Worm (Caenorhabditis elegans): ENCODE results near the gene tba-7.
A peak's percentile ranks its signal among the peaks of the same experiment; 100 is the strongest.

ce11 chrIII:11378450-11378849 lies 6.9 kb upstream of the tba-7 start:
- TF ChIP-seq zag-1 (tag; optimal IDR thresholded peaks at IDR 0.05) (no peak), nhr-12 (tag; optimal IDR thresholded peaks at IDR 0.05) (no peak), ceh-82 (tag; optimal IDR thresholded peaks at IDR 0.05) (no peak), mab-5 (tag; optimal IDR thresholded peaks at IDR 0.05) (no peak), ztf-11 (tag; optimal IDR thresholded peaks at IDR 0.05) (no peak), elt-3 (tag; optimal IDR thresholded peaks at IDR 0.05) (no peak), lsy-2 (tag; optimal IDR thresholded peaks at IDR 0.05) (peak in 1 of 2 experiments; percentile 5), aly-2 (tag; optimal IDR thresholded peaks at IDR 0.05) (no peak), lin-13 (GFP tag; optimal IDR thresholded peaks at IDR 0.05) (peak; percentile 11), R02D3.7 (tag; optimal IDR thresholded peaks at IDR 0.05) (no peak), unc-55 (GFP tag; optimal IDR thresholded peaks at IDR 0.05) (no peak)

Data from whole organism, L2 larva.